Worm (Caenorhabditis elegans) whole organism, L4 larva: ENCODE measurements around the gene T02D1.9.
A peak's percentile ranks its signal among the peaks of the same experiment; 100 is the strongest.

Experiments
- D1046.2 ChIP-seq: fragments of 200-800 bp; sonication (Bioruptor generic); IDR thresholded peaks from 2 replicates; pipeline ENCODE4 v1.3.6; 2022; ENCODE audit warnings: missing genetic modification characterization, missing compliant biosample characterization
- F26F4.8 ChIP-seq: fragments of 200-800 bp; sonication (Bioruptor generic); conservative IDR thresholded peaks from 2 replicates; pipeline ENCODE4 v1.3.6; 2022; ENCODE audit warnings: missing genetic modification characterization, missing compliant biosample characterization
- F44E2.7 ChIP-seq: fragments of 200-800 bp; sonication (Bioruptor generic); IDR thresholded peaks from 2 replicates; pipeline ENCODE4 v2.1.2; 2022; ENCODE audit warnings: missing genetic modification characterization, missing compliant biosample characterization
- R02D3.7 ChIP-seq: fragments of 150-350 bp; sonication (generic microtip); optimal IDR thresholded peaks from 3 replicates; lab custom pipeline; 2014; ENCODE audit warnings: missing biosample characterization, missing genetic modification characterization
- Y48G9A.11 ChIP-seq: fragments of 200-800 bp; sonication (Bioruptor generic); IDR thresholded peaks from 2 replicates; pipeline ENCODE4 v1.3.6; 2022; ENCODE audit warnings: missing genetic modification reagents, missing genetic modification characterization, missing compliant biosample characterization
- Y75B8A.6 ChIP-seq: fragments of 200-800 bp; sonication (Bioruptor generic); IDR thresholded peaks from 2 replicates; pipeline ENCODE4 v1.3.6; 2022; ENCODE audit warnings: missing genetic modification reagents, missing genetic modification characterization, missing compliant biosample characterization
- aha-1 ChIP-seq: fragments of 150-350 bp; peaks from one replicate; lab custom pipeline; 2014; ENCODE audit warnings: missing biosample characterization, missing genetic modification characterization
- ama-1 ChIP-seq: fragments of 150-350 bp; optimal IDR thresholded peaks from 2 replicates; lab custom pipeline; 2014; ENCODE audit warnings: inconsistent platforms, mixed read lengths
- ceh-20 ChIP-seq: fragments of 200-800 bp; sonication (Bioruptor generic); IDR thresholded peaks from 2 replicates; pipeline ENCODE4 v1.3.6; 2022; ENCODE audit warnings: missing genetic modification reagents, missing genetic modification characterization, missing compliant biosample characterization
- ceh-44 ChIP-seq: fragments of 200-800 bp; sonication (Bioruptor generic); IDR thresholded peaks from 2 replicates; pipeline ENCODE4 v1.3.6; 2022; ENCODE audit warnings: missing genetic modification reagents, missing genetic modification characterization, missing compliant biosample characterization
- ctbp-1 ChIP-seq: fragments of 200-800 bp; sonication (Bioruptor generic); IDR thresholded peaks from 2 replicates; pipeline ENCODE4 v1.3.6; 2022; ENCODE audit warnings: missing genetic modification reagents, missing genetic modification characterization, missing compliant biosample characterization
- daf-16 ChIP-seq, 3 experiments: sonication (generic microtip); optimal IDR thresholded peaks; 2 replicates each; lab custom pipeline; 2016 to 2017; ENCODE audit warnings: missing genetic modification characterization in 3 of 3, missing genetic modification reagents in 3 of 3, mild to moderate bottlenecking in 2 of 3, missing compliant biosample characterization in 2 of 3, missing biosample characterization in 1 of 3, moderate library complexity in 1 of 3
- dmd-6 ChIP-seq: fragments of 200-800 bp; sonication (Bioruptor generic); IDR thresholded peaks from 2 replicates; pipeline ENCODE4 v1.3.6; 2022; ENCODE audit warnings: missing genetic modification reagents, missing genetic modification characterization, missing compliant biosample characterization
- dve-1 ChIP-seq: sonication (generic microtip); optimal IDR thresholded peaks from 2 replicates; lab custom pipeline; 2017; ENCODE audit warnings: antibody characterized with exemption, mild to moderate bottlenecking, missing genetic modification characterization, missing compliant biosample characterization; ENCODE audit not compliant: insufficient read depth
- egl-27 ChIP-seq: sonication (generic microtip); optimal IDR thresholded peaks from 3 replicates; lab custom pipeline; 2017; ENCODE audit warnings: missing biosample characterization, missing genetic modification reagents, missing genetic modification characterization
- lin-13 ChIP-seq: fragments of 150-350 bp; optimal IDR thresholded peaks from 2 replicates; lab custom pipeline; 2014; ENCODE audit warnings: missing biosample characterization, missing genetic modification reagents, missing genetic modification characterization
- lin-38 ChIP-seq: fragments of 200-800 bp; sonication (Bioruptor generic); IDR thresholded peaks from 2 replicates; pipeline ENCODE4 v1.3.6; 2022; ENCODE audit warnings: missing genetic modification reagents, missing genetic modification characterization, missing compliant biosample characterization
- lsy-2 ChIP-seq, 2 experiments: fragments of 150-350 bp in 1 of 2; sonication (generic microtip) in 1 of 2; optimal IDR thresholded peaks; 2 replicates each; lab custom pipeline; 2014 to 2017; ENCODE audit warnings: missing biosample characterization in 2 of 2, missing genetic modification characterization in 2 of 2
- mep-1 ChIP-seq: fragments of 150-350 bp; sonication (generic microtip); optimal IDR thresholded peaks from 3 replicates; lab custom pipeline; 2014; ENCODE audit warnings: missing biosample characterization, missing genetic modification characterization
- mes-2 ChIP-seq: sonication (generic microtip); optimal IDR thresholded peaks from 2 replicates; lab custom pipeline; 2016; ENCODE audit warnings: missing genotype, mild to moderate bottlenecking, missing genetic modification characterization, missing compliant biosample characterization; ENCODE audit not compliant: poor library complexity, severe bottlenecking
- mxl-2 ChIP-seq: fragments of 200-800 bp; sonication (Bioruptor generic); conservative IDR thresholded peaks from 2 replicates; pipeline ENCODE4 v1.3.6; 2022; ENCODE audit warnings: missing genetic modification reagents, missing genetic modification characterization, missing compliant biosample characterization
- mxl-3 ChIP-seq: fragments of 200-800 bp; sonication (Bioruptor generic); optimal IDR thresholded peaks from 2 replicates; lab custom pipeline; 2018; ENCODE audit warnings: mild to moderate bottlenecking, missing genetic modification characterization, missing compliant biosample characterization
- nhr-102 ChIP-seq: sonication (generic microtip); optimal IDR thresholded peaks from 2 replicates; lab custom pipeline; 2016; ENCODE audit warnings: mild to moderate bottlenecking, missing genetic modification characterization, moderate library complexity, missing compliant biosample characterization
- nhr-25 ChIP-seq: sonication (generic microtip); optimal IDR thresholded peaks from 2 replicates; lab custom pipeline; 2017; ENCODE audit warnings: missing genetic modification characterization, mild to moderate bottlenecking, missing compliant biosample characterization, antibody characterized with exemption, moderate library complexity, borderline replicate concordance; ENCODE audit not compliant: insufficient read depth
- nhr-28 ChIP-seq: fragments of 150-350 bp; optimal IDR thresholded peaks from 2 replicates; lab custom pipeline; 2014; ENCODE audit warnings: missing biosample characterization, missing genetic modification characterization
- nhr-42 ChIP-seq: fragments of 200-800 bp; sonication (Bioruptor generic); IDR thresholded peaks from 2 replicates; pipeline ENCODE4 v1.3.6; 2022; ENCODE audit warnings: missing genetic modification characterization, missing compliant biosample characterization
- nhr-6 ChIP-seq: fragments of 150-350 bp; optimal IDR thresholded peaks from 2 replicates; lab custom pipeline; 2014; ENCODE audit warnings: missing biosample characterization, missing genetic modification characterization
- nhr-76 ChIP-seq: fragments of 150-350 bp; optimal IDR thresholded peaks from 2 replicates; lab custom pipeline; 2014; ENCODE audit warnings: missing biosample characterization, missing genetic modification characterization
- nhr-77 ChIP-seq: fragments of 150-350 bp; optimal IDR thresholded peaks from 2 replicates; lab custom pipeline; 2014; ENCODE audit warnings: missing biosample characterization, missing genetic modification characterization
- pqm-1 ChIP-seq: sonication (generic microtip); optimal IDR thresholded peaks from 2 replicates; lab custom pipeline; 2017; ENCODE audit warnings: missing biosample characterization, missing genetic modification characterization
- sdz-12 ChIP-seq: fragments of 200-800 bp; sonication (Bioruptor generic); optimal IDR thresholded peaks from 2 replicates; lab custom pipeline; 2018; ENCODE audit warnings: mild to moderate bottlenecking, missing genetic modification characterization, missing compliant biosample characterization
- skn-1 ChIP-seq: fragments of 150-350 bp; optimal IDR thresholded peaks from 2 replicates; lab custom pipeline; 2014; ENCODE audit warnings: missing biosample characterization, missing genetic modification characterization
- snpc-1.2 ChIP-seq: fragments of 200-800 bp; sonication (Bioruptor generic); IDR thresholded peaks from 2 replicates; pipeline ENCODE4 v1.3.6; 2022; ENCODE audit warnings: missing genetic modification reagents, missing genetic modification characterization, missing compliant biosample characterization
- spr-1 ChIP-seq: sonication (generic microtip); optimal IDR thresholded peaks from 2 replicates; lab custom pipeline; 2016; ENCODE audit warnings: mild to moderate bottlenecking, missing genetic modification characterization, missing compliant biosample characterization
- unc-39 ChIP-seq: sonication (generic microtip); optimal IDR thresholded peaks from 2 replicates; lab custom pipeline; 2017; ENCODE audit warnings: missing biosample characterization, missing genetic modification characterization
- vab-7 ChIP-seq: fragments of 200-800 bp; sonication (Bioruptor generic); IDR thresholded peaks from 2 replicates; pipeline ENCODE4 v1.3.6; 2022; ENCODE audit warnings: missing genetic modification reagents, missing genetic modification characterization, missing compliant biosample characterization
- zag-1 ChIP-seq: fragments of 150-350 bp; optimal IDR thresholded peaks from 2 replicates; lab custom pipeline; 2014; ENCODE audit warnings: missing biosample characterization, missing genetic modification characterization
- zfp-3 ChIP-seq: fragments of 200-800 bp; sonication (Bioruptor generic); conservative IDR thresholded peaks from 2 replicates; pipeline ENCODE4 v1.3.6; 2022; ENCODE audit warnings: missing genetic modification reagents, missing genetic modification characterization, missing compliant biosample characterization
- ztf-7 ChIP-seq: fragments of 150-350 bp; optimal IDR thresholded peaks from 2 replicates; lab custom pipeline; 2014; ENCODE audit warnings: missing biosample characterization, missing genetic modification characterization

Gene T02D1.9

ce11 chrIV:17406119-17406518 lies 1.3 kb downstream of the T02D1.9 start:
- TF ChIP-seq F26F4.8 (GFP tag; lab: Robert Waterston, UW) (no peak), nhr-25 (tag; lab: Kevin White, UChicago) (no peak), D1046.2 (GFP tag; lab: Robert Waterston, UW) (no peak), mep-1 (tag; lab: Kevin White, UChicago) (no peak), nhr-42 (GFP tag; lab: Robert Waterston, UW) (no peak), mxl-2 (no peak), sdz-12 (no peak), Y48G9A.11 (no peak), ctbp-1 (GFP tag; lab: Robert Waterston, UW) (no peak), ztf-7 (tag; lab: Kevin White, UChicago) (peak; percentile 73), mes-2 (tag; lab: Kevin White, UChicago) (no peak), snpc-1.2 (GFP tag; lab: Robert Waterston, UW) (no peak), lsy-2 (tag; optimal IDR thresholded peaks at IDR 0.05; lab: Kevin White, UChicago) (no peak), vab-7 (GFP tag; lab: Robert Waterston, UW) (no peak), zfp-3 (GFP tag; lab: Robert Waterston, UW) (no peak), spr-1 (tag; lab: Kevin White, UChicago) (no peak), nhr-102 (tag; lab: Kevin White, UChicago) (no peak), mxl-3 (no peak), dmd-6 (GFP tag; lab: Robert Waterston, UW) (no peak; the same call in 1 of the 2 replicates), aha-1 (tag; lab: Kevin White, UChicago) (no peak), nhr-77 (tag; lab: Kevin White, UChicago) (peak; percentile 60), dve-1 (tag; lab: Kevin White, UChicago) (peak; percentile 55), ama-1 (lab: Kevin White, UChicago) (no peak), nhr-28 (peak; percentile 56), ceh-20 (GFP tag; lab: Robert Waterston, UW) (no peak), lin-13 (GFP tag; lab: Kevin White, UChicago) (no peak), zag-1 (tag; lab: Kevin White, UChicago) (no peak), lin-38 (GFP tag; lab: Robert Waterston, UW) (no peak), F44E2.7 (no peak), R02D3.7 (tag; lab: Kevin White, UChicago) (no peak), egl-27 (no peak), nhr-76 (tag; lab: Kevin White, UChicago) (no peak), ceh-44 (GFP tag; lab: Robert Waterston, UW) (no peak), unc-39 (no peak), daf-16 (GFP tag; optimal IDR thresholded peaks at IDR 0.05; lab: Kevin White, UChicago) (no peak), daf-16 (tag; optimal IDR thresholded peaks at IDR 0.05; lab: Kevin White, UChicago) (peak; percentile 82), skn-1 (tag; lab: Kevin White, UChicago) (no peak), Y75B8A.6 (GFP tag; lab: Robert Waterston, UW) (no peak), pqm-1 (tag; lab: Kevin White, UChicago) (peak; percentile 9)

- TF ChIP-seq R02D3.7 (tag; lab: Kevin White, UChicago) (no peak), pqm-1 (tag; lab: Kevin White, UChicago) (peak; percentile 40), nhr-28 (peak; percentile 34), daf-16 (GFP tag; optimal IDR thresholded peaks at IDR 0.05; lab: Kevin White, UChicago) (no peak), daf-16 (tag; optimal IDR thresholded peaks at IDR 0.05; lab: Kevin White, UChicago) (peak; percentile 55)
- TF ChIP-seq, all 104 proteins: peak for 3
These were observed 1.9 kb downstream of the T02D1.9 start, which contains the start of gene pmp-4 for ce11 chrIV:17405530-17405929. TSS of gene pmp-4 (minus strand) at chrIV:17405630.

- TF ChIP-seq Y75B8A.6 (GFP tag; lab: Robert Waterston, UW) (no peak), nhr-6 (tag; lab: Kevin White, UChicago) (no peak), mxl-2 (no peak)
- TF ChIP-seq, all 104 proteins: peak for 0
These were observed 7.9 kb downstream of the T02D1.9 start, which contains the start of gene T02D1.4 for ce11 chrIV:17399455-17399854. TSS of gene T02D1.4 (plus strand) at chrIV:17399755.
